Fruit fly (Drosophila melanogaster): ENCODE results near the gene SmydA-8.

SmydA-8 gene

DNA sequence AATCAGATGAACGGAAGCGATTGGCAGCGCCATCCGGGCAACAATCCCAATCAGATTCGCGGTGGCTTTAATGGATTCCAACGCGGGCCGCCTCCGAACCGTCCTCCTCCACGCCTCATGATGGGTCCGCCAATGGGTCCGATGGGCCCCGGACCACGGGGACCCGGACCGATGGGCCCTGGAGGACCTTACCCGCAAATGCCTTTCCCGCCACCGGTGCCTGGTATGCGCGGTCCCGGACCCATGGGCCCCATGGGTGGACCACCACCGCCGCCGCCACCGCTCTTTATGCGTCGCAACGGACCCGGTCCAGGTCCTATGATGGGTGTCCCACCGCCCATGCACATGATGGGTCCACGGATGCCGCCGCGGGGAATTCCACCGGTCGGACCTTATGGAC is 29.3 kb upstream of the SmydA-8 start:
- TF ChIP-seq Med (GFP tag): no peak
- TF ChIP-seq CG2129 (GFP tag; IDR thresholded peaks at IDR 0.05; ENCODE audit: partially characterized antibody): no peak
- peak; percentile 76 for TF ChIP-seq Hr39 (optimal IDR thresholded peaks at IDR 0.05)
- TF ChIP-seq Atf3 (GFP tag; optimal IDR thresholded peaks at IDR 0.05): no peak
- TF ChIP-seq Nf-YA (GFP tag; IDR thresholded peaks at IDR 0.05): no peak

DNA sequence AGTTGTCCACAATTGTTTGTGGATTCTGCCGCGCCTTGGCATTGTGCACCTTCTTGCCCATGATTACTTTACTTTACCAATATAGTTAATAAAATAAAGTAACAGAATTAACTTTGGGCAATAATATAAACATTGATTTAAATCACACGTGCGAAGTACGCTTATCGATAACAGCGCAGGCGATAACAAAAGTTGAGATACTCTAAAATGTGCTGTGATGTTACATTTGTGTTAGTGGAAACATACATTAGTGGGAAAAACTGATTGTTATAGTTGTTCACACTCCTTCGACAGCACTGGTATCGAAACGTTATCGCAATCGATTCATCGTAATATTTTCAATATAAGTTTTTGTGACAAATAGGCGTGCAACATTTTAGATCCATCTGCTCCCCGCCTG is 28.2 kb upstream of the SmydA-8 start, which contains the start of gene kz:
Gene kz, minus strand, starts transcription at position 194 of the 400 bp plus-strand sequence.
- peak in 1 of 2 experiments; percentile 25 for TF ChIP-seq crp (GFP tag; optimal IDR thresholded peaks at IDR 0.05)
- no peak for TF ChIP-seq CG31441 (GFP tag; IDR thresholded peaks at IDR 0.05)
- TF ChIP-seq CG17802 (tag; optimal IDR thresholded peaks at IDR 0.05): peak; percentile 91
- no peak for TF ChIP-seq Lhr (GFP tag; optimal IDR thresholded peaks at IDR 0.05)
- TF ChIP-seq CG17912 (GFP tag; optimal IDR thresholded peaks at IDR 0.05): no peak
- no peak for TF ChIP-seq Optix (GFP tag; IDR thresholded peaks at IDR 0.05)
- TF ChIP-seq ro (GFP tag; IDR thresholded peaks at IDR 0.05): no peak
- TF ChIP-seq gfzf (GFP tag; optimal IDR thresholded peaks at IDR 0.05): peak; percentile 50
- no peak for TF ChIP-seq CG12299 (tag; optimal IDR thresholded peaks at IDR 0.05)
- peak; percentile 2 for TF ChIP-seq zen (tag; optimal IDR thresholded peaks at IDR 0.05)
- TF ChIP-seq NC2α (GFP tag; optimal IDR thresholded peaks at IDR 0.05): no peak
- no peak for TF ChIP-seq CG9215 (GFP tag; IDR thresholded peaks at IDR 0.05)
- TF ChIP-seq Mad (GFP tag; optimal IDR thresholded peaks at IDR 0.05): no peak
- TF ChIP-seq vfl (GFP tag; optimal IDR thresholded peaks at IDR 0.05): no peak
- TF ChIP-seq ATbp (GFP tag; optimal IDR thresholded peaks at IDR 0.05): no peak
- TF ChIP-seq H2.0 (GFP tag; IDR thresholded peaks at IDR 0.05): no peak
- TF ChIP-seq CG16779 (GFP tag; IDR thresholded peaks at IDR 0.05): no peak
- no peak for TF ChIP-seq yki (optimal IDR thresholded peaks at IDR 0.05)
- TF ChIP-seq ci (GFP tag; IDR thresholded peaks at IDR 0.05): 0 out of 3 replicates have a peak, but pooled peaks have one; percentile 32
- TF ChIP-seq ftz-f1 (GFP tag; optimal IDR thresholded peaks at IDR 0.05): no peak
- TF ChIP-seq zfh1 (GFP tag; IDR thresholded peaks at IDR 0.05): no peak
- peak; percentile 50 for TF ChIP-seq CG17186 (GFP tag; optimal IDR thresholded peaks at IDR 0.05)
- no peak for TF ChIP-seq CG8359 (GFP tag; optimal IDR thresholded peaks at IDR 0.05; ENCODE audit: borderline replicate concordance)
- TF ChIP-seq CG4328 (GFP tag; optimal IDR thresholded peaks at IDR 0.05): no peak
- TF ChIP-seq pfk (GFP tag; optimal IDR thresholded peaks at IDR 0.05): no peak
- no peak for TF ChIP-seq Dad (GFP tag; optimal IDR thresholded peaks at IDR 0.05)
- no peak for TF ChIP-seq Sry-β (GFP tag; optimal IDR thresholded peaks at IDR 0.05)
- TF ChIP-seq CG2202 (tag; optimal IDR thresholded peaks at IDR 0.05): no peak
- TF ChIP-seq NFAT (GFP tag; IDR thresholded peaks at IDR 0.05): no peak
- TF ChIP-seq Deaf1 (tag; optimal IDR thresholded peaks at IDR 0.05): no peak
- TF ChIP-seq Poxn (GFP tag; IDR thresholded peaks at IDR 0.05): no peak
- TF ChIP-seq pita (GFP tag; optimal IDR thresholded peaks at IDR 0.05): no peak
- peak; percentile 97 for TF ChIP-seq Bgb (GFP tag; IDR thresholded peaks at IDR 0.05; ENCODE audit: partially characterized antibody)
- peak; percentile 81 for TF ChIP-seq CG2116 (GFP tag; optimal IDR thresholded peaks at IDR 0.05)
- no peak for TF ChIP-seq Nf-YA (GFP tag; IDR thresholded peaks at IDR 0.05)
- TF ChIP-seq CG14860 (GFP tag; IDR thresholded peaks at IDR 0.05; ENCODE audit: partially characterized antibody): peak; percentile 98
- TF ChIP-seq dysf (GFP tag; IDR thresholded peaks at IDR 0.05): no peak
- TF ChIP-seq br (optimal IDR thresholded peaks at IDR 0.05): no peak
- no peak for TF ChIP-seq CG9876 (GFP tag; optimal IDR thresholded peaks at IDR 0.05)
- no peak for TF ChIP-seq GATAe (GFP tag; conservative IDR thresholded peaks at IDR 0.05)
- peak; percentile 58 for TF ChIP-seq CG3995 (GFP tag; optimal IDR thresholded peaks at IDR 0.05)
- peak; percentile 34 for TF ChIP-seq Myb (GFP tag; optimal IDR thresholded peaks at IDR 0.05)
- no peak for TF ChIP-seq cwo (GFP tag; optimal IDR thresholded peaks at IDR 0.05)
- no peak for TF ChIP-seq fd64A (GFP tag; optimal IDR thresholded peaks at IDR 0.05)
- peak; percentile 75 for TF ChIP-seq unc-4 (GFP tag; IDR thresholded peaks at IDR 0.05; ENCODE audit: partially characterized antibody)
- TF ChIP-seq sc (optimal IDR thresholded peaks at IDR 0.05): no peak
- TF ChIP-seq sc (GFP tag; optimal IDR thresholded peaks at IDR 0.05): no peak
